Worm (Caenorhabditis elegans): ENCODE results near the gene F55A11.7.

- no peak for TF ChIP-seq nhr-237 (tag; optimal IDR thresholded peaks at IDR 0.05)
- TF ChIP-seq gei-8 (GFP tag; optimal IDR thresholded peaks at IDR 0.05): no peak
- TF ChIP-seq lsy-2 (tag; optimal IDR thresholded peaks at IDR 0.05): peak in 1 of 2 experiments; percentile 34
- TF ChIP-seq T20F7.1 (GFP tag; optimal IDR thresholded peaks at IDR 0.05): peak; percentile 24
- no peak for TF ChIP-seq ztf-7 (tag; optimal IDR thresholded peaks at IDR 0.05)
- no peak for TF ChIP-seq ceh-82 (tag; optimal IDR thresholded peaks at IDR 0.05)
- no peak for TF ChIP-seq unc-62 (GFP tag; optimal IDR thresholded peaks at IDR 0.05 in 1 of 2)
- TF ChIP-seq unc-62 (tag; optimal IDR thresholded peaks at IDR 0.05): no peak
- no peak for TF ChIP-seq ceh-20 (GFP tag; IDR thresholded peaks at IDR 0.05)
- TF ChIP-seq F37D6.2 (tag; optimal IDR thresholded peaks at IDR 0.05): no peak
- TF ChIP-seq snpc-4 (tag; optimal IDR thresholded peaks at IDR 0.05): no peak
- TF ChIP-seq F49E8.2 (tag; optimal IDR thresholded peaks at IDR 0.05; ENCODE audit: borderline replicate concordance): no peak
- TF ChIP-seq pha-4 (GFP tag; IDR thresholded peaks at IDR 0.05): no peak
- no peak for TF ChIP-seq pha-4 (tag; optimal IDR thresholded peaks at IDR 0.05)
- TF ChIP-seq lin-39 (tag; optimal IDR thresholded peaks at IDR 0.05): no peak
Measured at ce11 chrV:11800486-11800885, 13.2 kb upstream of the F55A11.7 start.

Data from whole organism, L4 larva.